Worm (Caenorhabditis elegans): Measurements from ENCODE around the gene abhd-3.2.

The abhd-3.2 gene

ce11 chrX:1012385-1012866, 34.6 kb upstream of the abhd-3.2 start (continued):
- TF ChIP-seq somi-1 (GFP tag; optimal IDR thresholded peaks at IDR 0.05): peak; percentile 55
- TF ChIP-seq K11D2.4 (GFP tag; IDR thresholded peaks at IDR 0.05): peak; percentile 70
- TF ChIP-seq chd-7 (tag; optimal IDR thresholded peaks at IDR 0.05): peak; percentile 7
- TF ChIP-seq hlh-12 (tag; optimal IDR thresholded peaks at IDR 0.05): no peak
- TF ChIP-seq ztf-22 (GFP tag; optimal IDR thresholded peaks at IDR 0.05): peak; percentile 35
- peak; percentile 40; the same call in 1 of the 2 replicates for TF ChIP-seq hmg-1.2 (GFP tag; IDR thresholded peaks at IDR 0.05)
- no peak for TF ChIP-seq ceh-91 (GFP tag; IDR thresholded peaks at IDR 0.05)
- peak; percentile 16 for TF ChIP-seq K12H6.12 (tag; optimal IDR thresholded peaks at IDR 0.05)
- no peak for TF ChIP-seq aptf-3 (GFP tag; IDR thresholded peaks at IDR 0.05)
- TF ChIP-seq bed-1 (GFP tag; IDR thresholded peaks at IDR 0.05): 0 out of 2 replicates have a peak, but pooled peaks have one; percentile 13
- peak; percentile 78; the same call in 1 of the 2 replicates for TF ChIP-seq Y56A3A.18 (GFP tag; IDR thresholded peaks at IDR 0.05)
- TF ChIP-seq ztf-25 (GFP tag; IDR thresholded peaks at IDR 0.05): no peak
- peak; percentile 58 for TF ChIP-seq tlf-1 (GFP tag; optimal IDR thresholded peaks at IDR 0.05)
- no peak for TF ChIP-seq egl-18 (GFP tag; IDR thresholded peaks at IDR 0.05)
- no peak for TF ChIP-seq attf-5 (GFP tag; optimal IDR thresholded peaks at IDR 0.05)
- 0 out of 2 replicates have a peak, but pooled peaks have one; percentile 31 for TF ChIP-seq lin-26 (GFP tag; IDR thresholded peaks at IDR 0.05)
- peak; percentile 7 for TF ChIP-seq F10E7.11 (tag; optimal IDR thresholded peaks at IDR 0.05)
- peak; percentile 16 for TF ChIP-seq tbp1 (GFP tag; optimal IDR thresholded peaks at IDR 0.05)
- no peak for TF ChIP-seq ztf-18 (tag; optimal IDR thresholded peaks at IDR 0.05)
- TF ChIP-seq repo-1 (tag; optimal IDR thresholded peaks at IDR 0.05): peak; percentile 45
- peak; percentile 36 for TF ChIP-seq ztf-26 (tag; optimal IDR thresholded peaks at IDR 0.05)

ce11 chrX:1010627-1011452, 33.0 kb upstream of the abhd-3.2 start:
- TF ChIP-seq fkh-3 (tag; optimal IDR thresholded peaks at IDR 0.05): no peak
- TF ChIP-seq dpff-1 (tag; optimal IDR thresholded peaks at IDR 0.05): no peak
- peak; percentile 37 for TF ChIP-seq atf-7 (tag; optimal IDR thresholded peaks at IDR 0.05)
- no peak for TF ChIP-seq mes-4 (tag; optimal IDR thresholded peaks at IDR 0.05)
- peak; percentile 63 for TF ChIP-seq B0336.3 (GFP tag; IDR thresholded peaks at IDR 0.05)
- TF ChIP-seq sptf-2 (GFP tag; optimal IDR thresholded peaks at IDR 0.05): no peak
- TF ChIP-seq Y95B8A.8 (GFP tag; IDR thresholded peaks at IDR 0.05): 0 out of 2 replicates have a peak, but pooled peaks have one; percentile 44
- peak; percentile 52; the same call in 1 of the 2 replicates for TF ChIP-seq mcd-1 (GFP tag; IDR thresholded peaks at IDR 0.05)
- TF ChIP-seq nhr-27 (tag; optimal IDR thresholded peaks at IDR 0.05): peak; percentile 50
- TF ChIP-seq lag-1 (GFP tag; IDR thresholded peaks at IDR 0.05): no peak
- no peak for TF ChIP-seq ekl-4 (GFP tag; IDR thresholded peaks at IDR 0.05)
- no peak for TF ChIP-seq sdz-38 (tag; optimal IDR thresholded peaks at IDR 0.05)
- TF ChIP-seq dox-1 (GFP tag; IDR thresholded peaks at IDR 0.05): peak; percentile 13
- TF ChIP-seq let-607 (tag; optimal IDR thresholded peaks at IDR 0.05): peak in 1 of 2 experiments; percentile 60
- TF ChIP-seq lsy-27 (tag; optimal IDR thresholded peaks at IDR 0.05; ENCODE audit: borderline replicate concordance, insufficient read depth): no peak
- peak; percentile 44; the same call in 1 of the 2 replicates for TF ChIP-seq hmg-20 (GFP tag; IDR thresholded peaks at IDR 0.05)
- TF ChIP-seq F57C9.4 (tag; optimal IDR thresholded peaks at IDR 0.05): peak; percentile 29
- TF ChIP-seq F57A8.1 (GFP tag; optimal IDR thresholded peaks at IDR 0.05): no peak
- no peak for TF ChIP-seq lin-54 (GFP tag; optimal IDR thresholded peaks at IDR 0.05)
- no peak for TF ChIP-seq ceh-58 (GFP tag; IDR thresholded peaks at IDR 0.05)
- TF ChIP-seq egrh-3 (GFP tag; IDR thresholded peaks at IDR 0.05): no peak
- no peak for TF ChIP-seq C17E4.6 (GFP tag; IDR thresholded peaks at IDR 0.05)
- TF ChIP-seq chd-7 (tag; optimal IDR thresholded peaks at IDR 0.05): peak; percentile 19
- TF ChIP-seq B0261.1 (tag; optimal IDR thresholded peaks at IDR 0.05): peak; percentile 23
- peak; percentile 55; the same call in 1 of the 2 replicates for TF ChIP-seq let-526 (GFP tag; IDR thresholded peaks at IDR 0.05)
- no peak for TF ChIP-seq mxl-1 (tag; optimal IDR thresholded peaks at IDR 0.05)
- 0 out of 2 replicates have a peak, but pooled peaks have one; percentile 20 for TF ChIP-seq Y56A3A.18 (GFP tag; IDR thresholded peaks at IDR 0.05)
- no peak for TF ChIP-seq attf-5 (GFP tag; optimal IDR thresholded peaks at IDR 0.05)

Measured in whole organism, young adult.